Fruit fly (Drosophila melanogaster) whole organism, embryonic: Measurements from ENCODE around the gene CG7227.

Source experiments
- Adf1 ChIP-seq: fragments of 200-800 bp; sonication (Bioruptor generic); IDR thresholded peaks from 2 replicates; pipeline ENCODE4 v1.3.6; 2022; ENCODE audit warnings: missing biosample characterization, missing genetic modification characterization
- Asciz ChIP-seq: fragments of 200-800 bp; sonication (Bioruptor generic); optimal IDR thresholded peaks from 2 replicates; lab custom pipeline; 2017; ENCODE audit warnings: missing biosample characterization, mild to moderate bottlenecking, missing genetic modification characterization, missing genetic modification reagents
- CG10209 ChIP-seq: fragments of 200-800 bp; sonication (Bioruptor generic); optimal IDR thresholded peaks from 3 replicates; lab custom pipeline; 2017; ENCODE audit warnings: missing biosample characterization, mild to moderate bottlenecking, missing genetic modification characterization, missing genetic modification reagents
- CG1602 ChIP-seq: fragments of 200-800 bp; sonication (Bioruptor generic); optimal IDR thresholded peaks from 3 replicates; lab custom pipeline; 2016; ENCODE audit warnings: missing biosample characterization, missing genetic modification characterization
- CG16863 ChIP-seq: fragments of 200-800 bp; sonication (Bioruptor generic); optimal IDR thresholded peaks from 3 replicates; lab custom pipeline; 2016; ENCODE audit warnings: missing biosample characterization, missing genetic modification characterization
- CG17359 ChIP-seq: fragments of 200-800 bp; sonication (Bioruptor generic); optimal IDR thresholded peaks from 3 replicates; lab custom pipeline; 2018; ENCODE audit warnings: missing biosample characterization, mild to moderate bottlenecking, missing genetic modification characterization, moderate library complexity
- CG18764 ChIP-seq: fragments of 200-800 bp; sonication (Bioruptor generic); optimal IDR thresholded peaks from 3 replicates; lab custom pipeline; 2016; ENCODE audit warnings: missing biosample characterization, missing genetic modification characterization
- CG3407 ChIP-seq: fragments of 200-800 bp; sonication (Bioruptor generic); optimal IDR thresholded peaks from 2 replicates; lab custom pipeline; 2018; ENCODE audit warnings: missing biosample characterization, mild to moderate bottlenecking, missing genetic modification characterization
- CG34422 ChIP-seq: fragments of 200-800 bp; sonication (Bioruptor generic); IDR thresholded peaks from 3 replicates; pipeline ENCODE4 v1.3.6; 2022; ENCODE audit warnings: missing biosample characterization, missing genetic modification characterization
- CG4360 ChIP-seq: fragments of 200-800 bp; sonication (Bioruptor generic); IDR thresholded peaks from 2 replicates; pipeline ENCODE4 v1.3.6; 2022; ENCODE audit warnings: missing biosample characterization, missing genetic modification characterization
- CG4820 ChIP-seq: fragments of 200-800 bp; sonication (Bioruptor generic); optimal IDR thresholded peaks from 3 replicates; lab custom pipeline; 2016; ENCODE audit warnings: missing biosample characterization, missing genetic modification characterization
- CG6272 ChIP-seq: fragments of 200-800 bp; sonication (Bioruptor generic); IDR thresholded peaks from 2 replicates; pipeline ENCODE4 v1.3.6; 2022; ENCODE audit warnings: missing biosample characterization, missing genetic modification characterization
- CG6654 ChIP-seq: fragments of 200-800 bp; sonication (Bioruptor generic); optimal IDR thresholded peaks from 2 replicates; lab custom pipeline; 2017; ENCODE audit warnings: missing biosample characterization, mild to moderate bottlenecking, missing genetic modification characterization
- CG6854 ChIP-seq: fragments of 200-800 bp; sonication (Bioruptor generic); optimal IDR thresholded peaks from 3 replicates; lab custom pipeline; 2017; ENCODE audit warnings: missing biosample characterization, mild to moderate bottlenecking, missing genetic modification characterization
- CG8924 ChIP-seq: fragments of 200-800 bp; optimal IDR thresholded peaks from 3 replicates; lab custom pipeline; 2019; ENCODE audit warnings: missing biosample characterization, mild to moderate bottlenecking, missing genetic modification characterization, moderate library complexity
- CG9727 ChIP-seq: fragments of 200-800 bp; sonication (Bioruptor generic); optimal IDR thresholded peaks from 3 replicates; lab custom pipeline; 2017; ENCODE audit warnings: missing biosample characterization, mild to moderate bottlenecking, missing genetic modification characterization
- CrebB ChIP-seq: fragments of 200-800 bp; sonication (Bioruptor generic); optimal IDR thresholded peaks from 3 replicates; lab custom pipeline; 2018; ENCODE audit warnings: missing biosample characterization, mild to moderate bottlenecking, missing genetic modification characterization
- Dll ChIP-seq: fragments of 200-800 bp; sonication (Bioruptor generic); IDR thresholded peaks from 4 replicates; pipeline ENCODE4 v1.3.6; 2022; ENCODE audit warnings: missing biosample characterization, missing genetic modification characterization; ENCODE audit not compliant: partially characterized antibody
- GATAe ChIP-seq: fragments of 200-800 bp; sonication (Bioruptor generic); conservative IDR thresholded peaks from 2 replicates; pipeline ENCODE4 v1.3.6; 2022; ENCODE audit warnings: missing biosample characterization, missing genetic modification characterization
- HLHmδ ChIP-seq: fragments of 200-800 bp; sonication (Bioruptor generic); optimal IDR thresholded peaks from 2 replicates; lab custom pipeline; 2018; ENCODE audit warnings: missing biosample characterization, mild to moderate bottlenecking, missing genetic modification characterization, moderate library complexity
- Hr3 ChIP-seq: fragments of 200-800 bp; sonication (Bioruptor generic); optimal IDR thresholded peaks from 3 replicates; lab custom pipeline; 2016; ENCODE audit warnings: missing biosample characterization, missing genetic modification characterization
- Jarid2 ChIP-seq: fragments of 200-800 bp; sonication (Bioruptor generic); optimal IDR thresholded peaks from 3 replicates; lab custom pipeline; 2017; ENCODE audit warnings: mild to moderate bottlenecking, missing biosample characterization, missing genetic modification reagents, missing genetic modification characterization
- Myb ChIP-seq: fragments of 200-800 bp; sonication (Bioruptor generic); optimal IDR thresholded peaks from 2 replicates; lab custom pipeline; 2016; ENCODE audit warnings: missing biosample characterization, missing genetic modification characterization
- NfI ChIP-seq: fragments of 200-800 bp; sonication (Bioruptor generic); optimal IDR thresholded peaks from 3 replicates; lab custom pipeline; 2018; ENCODE audit warnings: missing biosample characterization, mild to moderate bottlenecking, missing genetic modification characterization, moderate library complexity
- Optix ChIP-seq: fragments of 200-800 bp; sonication (Bioruptor generic); IDR thresholded peaks from 3 replicates; pipeline ENCODE4 v1.3.6; 2022; ENCODE audit warnings: missing biosample characterization, missing genetic modification characterization
- PHDP ChIP-seq: fragments of 200-800 bp; sonication (Bioruptor generic); optimal IDR thresholded peaks from 3 replicates; lab custom pipeline; 2018; ENCODE audit warnings: missing biosample characterization, mild to moderate bottlenecking, missing genetic modification characterization, moderate library complexity
- amos ChIP-seq: fragments of 200-800 bp; sonication (Bioruptor generic); IDR thresholded peaks from 2 replicates; pipeline ENCODE4 v1.3.6; 2022; ENCODE audit warnings: missing biosample characterization, missing genetic modification characterization; ENCODE audit not compliant: partially characterized antibody
- ase ChIP-seq: fragments of 200-800 bp; sonication (Bioruptor generic); IDR thresholded peaks from 3 replicates; pipeline ENCODE4 v1.3.6; 2022; ENCODE audit warnings: missing biosample characterization, missing genetic modification characterization
- bowl ChIP-seq: fragments of 200-800 bp; sonication (Bioruptor generic); IDR thresholded peaks from 2 replicates; pipeline ENCODE4 v1.3.6; 2022; ENCODE audit warnings: missing biosample characterization, missing genetic modification characterization
- cas ChIP-seq: fragments of 200-800 bp; sonication (Bioruptor generic); IDR thresholded peaks from 2 replicates; pipeline ENCODE4 v1.3.6; 2022; ENCODE audit warnings: missing biosample characterization, missing genetic modification characterization
- crp ChIP-seq, 2 experiments: fragments of 200-800 bp; sonication (Bioruptor generic); optimal IDR thresholded peaks; 2 replicates in 1 of 2; 3 replicates in 1 of 2; lab custom pipeline; 2017; ENCODE audit warnings: missing biosample characterization in 2 of 2, missing genetic modification characterization in 2 of 2, mild to moderate bottlenecking in 1 of 2, moderate library complexity in 1 of 2
- dm ChIP-seq: fragments of 200-800 bp; sonication (Bioruptor generic); optimal IDR thresholded peaks from 3 replicates; lab custom pipeline; 2016; ENCODE audit warnings: missing biosample characterization, missing genetic modification characterization
- dpn ChIP-seq, 2 experiments: fragments of 200-800 bp; sonication (Bioruptor generic); optimal IDR thresholded peaks; 3 replicates each; lab custom pipeline; 2016; ENCODE audit warnings: missing biosample characterization in 2 of 2, missing genetic modification characterization in 2 of 2
- ems ChIP-seq: fragments of 200-800 bp; sonication (Bioruptor generic); optimal IDR thresholded peaks from 3 replicates; lab custom pipeline; 2016; ENCODE audit warnings: missing biosample characterization, missing genetic modification characterization
- eyg ChIP-seq: fragments of 200-800 bp; sonication (Bioruptor generic); optimal IDR thresholded peaks from 3 replicates; lab custom pipeline; 2016; ENCODE audit warnings: missing biosample characterization, missing genetic modification characterization
- fd3F ChIP-seq: fragments of 200-800 bp; sonication (Bioruptor generic); optimal IDR thresholded peaks from 2 replicates; lab custom pipeline; 2018; ENCODE audit warnings: missing biosample characterization, mild to moderate bottlenecking, missing genetic modification characterization, moderate library complexity
- gce ChIP-seq: fragments of 200-800 bp; sonication (Bioruptor generic); IDR thresholded peaks from 3 replicates; pipeline ENCODE4 v1.3.6; 2022; ENCODE audit warnings: missing biosample characterization, missing genetic modification characterization
- klu ChIP-seq: fragments of 200-800 bp; sonication (Bioruptor generic); IDR thresholded peaks from 2 replicates; pipeline ENCODE4 v1.3.6; 2022; ENCODE audit warnings: missing biosample characterization, missing genetic modification characterization
- kni ChIP-seq: fragments of 200-800 bp; sonication (Bioruptor generic); optimal IDR thresholded peaks from 3 replicates; lab custom pipeline; 2017; ENCODE audit warnings: mild to moderate bottlenecking, missing biosample characterization, missing genetic modification reagents, missing genetic modification characterization
- lab ChIP-seq: fragments of 200-800 bp; sonication (Bioruptor generic); optimal IDR thresholded peaks from 3 replicates; lab custom pipeline; 2017; ENCODE audit warnings: missing biosample characterization, missing genetic modification characterization, mild to moderate bottlenecking, moderate library complexity, missing genetic modification reagents
- nom ChIP-seq: fragments of 200-800 bp; sonication (Bioruptor generic); optimal IDR thresholded peaks from 2 replicates; lab custom pipeline; 2017; ENCODE audit warnings: missing biosample characterization, missing genetic modification characterization, mild to moderate bottlenecking, moderate library complexity, missing genetic modification reagents
- otp ChIP-seq: fragments of 200-800 bp; sonication (Bioruptor generic); IDR thresholded peaks from 3 replicates; pipeline ENCODE4, ENCODE4 v1.3.6; 2022; ENCODE audit warnings: missing biosample characterization, missing genetic modification characterization
- salm ChIP-seq: fragments of 200-800 bp; sonication (Bioruptor generic); optimal IDR thresholded peaks from 2 replicates; lab custom pipeline; 2018; ENCODE audit warnings: missing biosample characterization, mild to moderate bottlenecking, missing genetic modification characterization
- sisA ChIP-seq: fragments of 200-800 bp; sonication (Bioruptor generic); IDR thresholded peaks from 2 replicates; pipeline ENCODE4 v1.3.6; 2022; ENCODE audit warnings: missing biosample characterization, missing genetic modification characterization
- stc ChIP-seq: fragments of 200-800 bp; sonication (Bioruptor generic); IDR thresholded peaks from 2 replicates; pipeline ENCODE4 v1.3.6; 2022; ENCODE audit warnings: missing biosample characterization, missing genetic modification characterization
- tin ChIP-seq: fragments of 200-800 bp; sonication (Bioruptor generic); optimal IDR thresholded peaks from 3 replicates; lab custom pipeline; 2016; ENCODE audit warnings: missing biosample characterization, missing genetic modification characterization
- trh ChIP-seq: fragments of 200-800 bp; sonication (Bioruptor generic); optimal IDR thresholded peaks from 2 replicates; lab custom pipeline; 2016; ENCODE audit warnings: missing biosample characterization, missing genetic modification characterization
- wor ChIP-seq: fragments of 200-800 bp; sonication (Bioruptor generic); IDR thresholded peaks from 2 replicates; pipeline ENCODE4 v1.3.6; 2022; ENCODE audit warnings: missing biosample characterization, missing genetic modification characterization

Gene CG7227

dm6 chr2L:7993984-7994854 lies 3.7 kb downstream of the CG7227 start, which contains the start of gene pes (continued):
- peak; percentile 84 for TF ChIP-seq fd3F (GFP tag; lab: Kevin White, UChicago)
- no peak for TF ChIP-seq klu (GFP tag; lab: Robert Waterston, UW)
- TF ChIP-seq ase = peak; percentile 89
- peak; percentile 92 for TF ChIP-seq CG6854 (GFP tag; lab: Kevin White, UChicago)
- TF ChIP-seq otp = peak; percentile 86
- peak; percentile 87 for TF ChIP-seq CG6272 (GFP tag; lab: Robert Waterston, UW)
- TF ChIP-seq CG6654 (GFP tag; lab: Kevin White, UChicago) = peak; percentile 81
- peak; percentile 88 to 91 for TF ChIP-seq dpn (GFP tag; optimal IDR thresholded peaks at IDR 0.05; lab: Kevin White, UChicago)
- peak; percentile 95 for TF ChIP-seq Jarid2 (GFP tag; lab: Kevin White, UChicago)
- TF ChIP-seq Hr3 (GFP tag; lab: Kevin White, UChicago) = peak; percentile 40
- peak in 1 of 2 experiments; percentile 24 for TF ChIP-seq crp (GFP tag; optimal IDR thresholded peaks at IDR 0.05; lab: Kevin White, UChicago)
- peak; percentile 70 for TF ChIP-seq CG1602 (GFP tag; lab: Kevin White, UChicago)
- TF ChIP-seq CG18764 (GFP tag; lab: Kevin White, UChicago) = peak; percentile 83
- TF ChIP-seq amos (GFP tag; lab: Robert Waterston, UW) = no peak; the same call in 1 of the 2 replicates
- TF ChIP-seq gce (GFP tag; lab: Robert Waterston, UW) = peak; percentile 86
- TF ChIP-seq wor (GFP tag; lab: Robert Waterston, UW) = peak; percentile 90
- peak; percentile 24 for TF ChIP-seq CrebB (tag; lab: Kevin White, UChicago)
- peak; percentile 95 for TF ChIP-seq sisA (GFP tag; lab: Robert Waterston, UW)
- TF ChIP-seq Myb (GFP tag; lab: Kevin White, UChicago) = no peak
- TF ChIP-seq Adf1 (GFP tag; lab: Robert Waterston, UW) = peak; percentile 76
- TF ChIP-seq NfI (GFP tag; lab: Kevin White, UChicago) = peak; percentile 91
- peak; percentile 94 for TF ChIP-seq ems (GFP tag; lab: Kevin White, UChicago)
- peak; percentile 72 for TF ChIP-seq CG16863
- 0 out of 2 replicates have a peak, but pooled peaks have one; percentile 50 for TF ChIP-seq bowl (GFP tag; lab: Robert Waterston, UW)
- peak; percentile 28 for TF ChIP-seq dm (GFP tag; lab: Kevin White, UChicago)
- TF ChIP-seq Asciz (GFP tag; lab: Kevin White, UChicago) = peak; percentile 60
- peak; percentile 94 for TF ChIP-seq kni (GFP tag; lab: Kevin White, UChicago)
- TF ChIP-seq CG3407 = peak; percentile 36
- peak; percentile 92 for TF ChIP-seq stc (GFP tag; lab: Robert Waterston, UW)
- peak; percentile 91 for TF ChIP-seq Optix (GFP tag; lab: Robert Waterston, UW)
- TF ChIP-seq tin (GFP tag; lab: Kevin White, UChicago) = peak; percentile 91
- TF ChIP-seq CG4820 = peak; percentile 92
- peak; percentile 63 for TF ChIP-seq salm
- peak; percentile 91 for TF ChIP-seq nom
- peak; percentile 59 for TF ChIP-seq eyg (GFP tag; lab: Kevin White, UChicago)
- peak; percentile 75 for TF ChIP-seq CG10209 (GFP tag; lab: Kevin White, UChicago)
- TF ChIP-seq trh = no peak
- peak; percentile 44 for TF ChIP-seq CG8924
- TF ChIP-seq cas = peak; percentile 79
- TF ChIP-seq CG17359 (tag; lab: Kevin White, UChicago) = peak; percentile 88
- peak; percentile 95 for TF ChIP-seq CG34422
- TF ChIP-seq PHDP (tag; lab: Kevin White, UChicago) = peak; percentile 4
- TF ChIP-seq GATAe (GFP tag; lab: Robert Waterston, UW) = peak; percentile 95
- TF ChIP-seq Dll (GFP tag; lab: Robert Waterston, UW) = peak; percentile 27; the same call in 1 of the 4 replicates
- TF ChIP-seq CG4360 (GFP tag; lab: Robert Waterston, UW) = peak; percentile 68
- TF ChIP-seq CG9727 = peak; percentile 97
- TF ChIP-seq HLHmδ (GFP tag; lab: Kevin White, UChicago) = peak; percentile 88
- TF ChIP-seq lab (GFP tag; lab: Kevin White, UChicago) = peak; percentile 96
